Fruit fly (Drosophila melanogaster): ENCODE results near the gene syd.
A peak's percentile ranks its signal among the peaks of the same experiment; 100 is the strongest.

The syd gene

dm6 chr3L:7935933-7936494 lies at the start of gene syd, which contains the start of gene Srp9:
Gene syd, minus strand, starts transcription at chr3L:7936120.
Gene Srp9, plus strand, starts transcription at chr3L:7936373.
- TF ChIP-seq CG8478 (optimal IDR thresholded peaks at IDR 0.05) (no peak), CTCF (optimal IDR thresholded peaks at IDR 0.05) (no peak)

dm6 chr3L:7984623-7985237 lies 48.8 kb upstream of the syd start:
- TF ChIP-seq CG8478 (optimal IDR thresholded peaks at IDR 0.05) (no peak), CTCF (optimal IDR thresholded peaks at IDR 0.05) (no peak)

- TF ChIP-seq CTCF (optimal IDR thresholded peaks at IDR 0.05) = no peak
- no peak for TF ChIP-seq CG8478 (optimal IDR thresholded peaks at IDR 0.05)
Observed at dm6 chr3L:7983602-7984223, 47.8 kb upstream of the syd start.

DNA sequence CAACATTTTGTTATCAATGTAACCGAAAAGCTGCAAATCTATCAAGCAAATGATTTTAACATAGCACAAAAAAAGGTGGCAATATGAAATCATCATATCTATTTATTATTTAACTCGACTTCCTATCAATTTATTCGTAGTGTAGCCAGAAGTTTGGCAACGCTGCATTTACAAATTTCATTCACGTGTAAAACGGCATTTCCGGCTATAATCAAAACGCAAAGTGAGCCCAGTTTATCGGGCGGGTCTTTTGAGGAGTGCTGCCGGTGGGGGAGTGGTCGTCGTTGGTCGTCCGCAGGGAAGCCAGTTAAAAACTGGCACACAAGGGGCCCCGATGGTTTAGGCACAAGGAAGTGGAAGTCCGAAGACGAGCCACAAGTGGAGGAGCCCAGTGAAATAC lies 46.0 kb upstream of the syd start:
- no peak for TF ChIP-seq CG8478 (optimal IDR thresholded peaks at IDR 0.05)
- no peak for TF ChIP-seq CTCF (optimal IDR thresholded peaks at IDR 0.05)

DNA sequence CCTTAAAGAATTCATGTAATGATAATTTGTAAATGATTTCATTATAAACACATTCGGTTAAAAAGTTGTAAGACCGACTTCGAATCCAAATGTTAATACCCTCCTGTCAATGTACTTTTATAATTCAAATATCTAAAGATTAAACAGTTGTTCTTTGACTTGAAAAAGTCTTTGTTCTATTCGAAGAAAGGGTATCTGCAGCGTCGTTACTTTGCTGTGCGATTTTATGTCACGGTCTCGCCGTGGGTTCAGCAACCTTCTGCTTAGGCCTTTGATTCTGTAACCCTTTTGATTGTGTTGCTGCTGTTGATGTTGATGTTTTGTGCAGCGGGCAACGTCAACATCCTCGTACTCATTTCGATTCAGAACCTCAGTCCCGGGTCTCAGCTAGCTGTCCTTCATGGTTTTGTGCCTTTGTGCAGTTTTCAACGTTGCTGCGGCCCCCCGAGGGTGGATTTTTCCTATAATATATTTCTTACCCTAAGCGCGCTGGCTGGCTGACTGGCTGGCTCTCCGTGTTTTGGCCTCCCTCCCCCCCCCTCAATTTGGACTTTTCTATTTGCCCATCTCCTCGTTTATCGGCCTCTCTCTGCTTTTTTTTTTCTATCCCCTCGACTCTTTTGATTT lies 45.4 kb upstream of the syd start:
- TF ChIP-seq CTCF (optimal IDR thresholded peaks at IDR 0.05) = no peak
- TF ChIP-seq CG8478 (optimal IDR thresholded peaks at IDR 0.05) = no peak

DNA sequence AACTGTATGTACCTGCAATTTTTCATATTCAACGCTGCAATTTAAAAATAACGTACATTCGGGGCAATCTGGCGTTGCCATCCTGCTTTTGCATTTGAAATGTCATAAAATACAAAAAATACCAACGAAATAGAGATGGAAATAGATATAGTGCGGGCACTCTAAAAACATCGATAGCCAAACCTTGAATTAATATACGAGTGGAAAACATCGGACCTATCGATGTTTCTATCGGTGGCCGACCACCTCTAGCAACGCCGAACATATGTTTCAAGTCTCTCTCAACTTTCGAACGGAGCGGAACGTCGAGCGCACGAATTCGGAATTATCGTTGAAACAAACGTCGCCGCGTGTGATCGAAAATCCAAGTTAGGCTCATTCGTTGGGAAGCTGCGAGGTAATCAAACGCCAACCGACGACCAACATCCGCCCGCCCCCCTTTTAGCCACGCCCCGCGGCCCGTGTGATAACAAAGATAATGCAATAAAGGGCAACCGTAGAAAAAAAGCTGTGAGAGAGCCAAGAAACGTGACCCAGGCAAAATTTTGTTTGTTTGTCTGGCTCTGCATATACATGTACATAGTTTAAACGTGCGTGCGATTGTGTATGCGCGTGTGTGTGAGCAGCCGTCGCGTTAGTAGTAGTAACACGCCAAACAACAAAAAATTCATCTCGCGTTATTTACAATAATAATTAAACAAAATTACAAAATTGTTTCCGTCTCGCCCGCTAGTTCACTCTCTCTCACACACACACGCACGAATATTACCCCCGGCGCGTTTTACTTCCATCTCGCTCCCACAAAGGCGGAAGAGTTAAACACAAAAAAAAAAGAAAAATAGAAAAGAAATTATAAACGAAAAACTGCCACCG lies 43.1 kb upstream of the syd start, which contains the start of gene nmo:
nmo (plus strand) TSS at position 270 of the 873 bp plus-strand sequence.
- no peak for TF ChIP-seq CG8478 (optimal IDR thresholded peaks at IDR 0.05)
- peak; percentile 31 to 61 for TF ChIP-seq CTCF (optimal IDR thresholded peaks at IDR 0.05)

- TF ChIP-seq CG8478 (optimal IDR thresholded peaks at IDR 0.05) = no peak
- no peak for TF ChIP-seq CTCF (optimal IDR thresholded peaks at IDR 0.05)
Observed at dm6 chr3L:7978550-7978776, 42.5 kb upstream of the syd start, which contains the start of gene Pop4. Gene Pop4, minus strand, starts transcription at chr3L:7978650.

DNA sequence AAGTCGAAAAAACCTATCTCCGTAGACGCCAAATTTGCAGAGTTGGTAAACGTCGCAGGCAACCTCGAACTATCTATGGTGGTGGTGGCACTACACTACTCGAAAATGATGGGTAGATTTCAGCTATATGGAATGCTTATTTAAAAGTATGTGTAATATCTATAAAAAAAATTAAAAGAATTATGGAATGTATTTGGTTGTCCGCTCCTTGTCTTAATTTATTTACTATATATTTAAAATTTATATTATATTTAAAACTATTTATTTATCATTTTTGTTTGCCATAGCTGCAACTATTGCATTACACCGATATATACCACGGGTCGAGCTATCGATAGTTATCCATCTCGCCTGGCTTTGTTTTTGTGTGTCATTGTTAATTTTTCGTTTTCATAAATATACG lies 40.2 kb upstream of the syd start, which contains the start of the genes HP4 and CG8209:
HP4 (minus strand) TSS at position 74 of the 403 bp plus-strand sequence.
CG8209 (plus strand) TSS at position 326 of the 403 bp plus-strand sequence.
- no peak for TF ChIP-seq CTCF (optimal IDR thresholded peaks at IDR 0.05)

- TF ChIP-seq CTCF (optimal IDR thresholded peaks at IDR 0.05) (no peak), CG8478 (optimal IDR thresholded peaks at IDR 0.05) (no peak)
Observed at dm6 chr3L:7974671-7975281, 38.9 kb upstream of the syd start, which contains the start of gene CG8042. Gene CG8042, minus strand, starts transcription at chr3L:7974991.

- TF ChIP-seq CTCF (optimal IDR thresholded peaks at IDR 0.05) (no peak), CG8478 (optimal IDR thresholded peaks at IDR 0.05) (no peak)
Observed at dm6 chr3L:7970442-7970841, 34.5 kb upstream of the syd start, which contains the start of gene RNaseX25. Gene RNaseX25, plus strand, starts transcription at chr3L:7970588.

DNA sequence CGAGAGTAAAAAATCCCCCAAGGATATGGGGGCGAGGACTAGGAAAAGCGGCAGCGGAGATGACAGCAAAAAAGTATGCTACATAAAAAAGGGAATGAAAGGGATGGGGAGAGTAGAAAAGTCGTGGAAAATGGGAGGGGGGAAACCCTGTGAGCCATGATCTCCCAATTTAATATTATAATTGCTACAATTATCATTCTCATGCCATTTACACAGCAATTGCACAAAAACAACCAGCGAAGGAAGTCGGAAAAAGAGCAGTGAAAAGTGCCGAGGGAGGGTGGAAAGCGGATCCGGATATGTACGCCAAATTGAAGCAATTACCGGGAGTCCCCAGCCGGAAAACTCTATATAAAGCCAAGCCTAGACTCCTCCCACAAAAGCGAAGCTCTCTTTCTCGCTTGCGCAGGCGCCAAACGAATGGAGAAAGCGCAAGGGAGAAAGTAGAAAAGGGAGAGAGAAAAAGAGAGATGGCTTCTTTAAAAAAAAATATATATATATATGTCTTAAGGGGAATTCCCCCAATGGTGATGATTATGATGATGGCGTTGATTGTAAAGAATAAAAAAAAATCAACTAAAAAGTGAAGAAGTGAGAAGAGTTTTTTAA lies 32.6 kb upstream of the syd start:
- TF ChIP-seq CTCF (optimal IDR thresholded peaks at IDR 0.05) = no peak
- TF ChIP-seq CG8478 (optimal IDR thresholded peaks at IDR 0.05) = no peak

DNA sequence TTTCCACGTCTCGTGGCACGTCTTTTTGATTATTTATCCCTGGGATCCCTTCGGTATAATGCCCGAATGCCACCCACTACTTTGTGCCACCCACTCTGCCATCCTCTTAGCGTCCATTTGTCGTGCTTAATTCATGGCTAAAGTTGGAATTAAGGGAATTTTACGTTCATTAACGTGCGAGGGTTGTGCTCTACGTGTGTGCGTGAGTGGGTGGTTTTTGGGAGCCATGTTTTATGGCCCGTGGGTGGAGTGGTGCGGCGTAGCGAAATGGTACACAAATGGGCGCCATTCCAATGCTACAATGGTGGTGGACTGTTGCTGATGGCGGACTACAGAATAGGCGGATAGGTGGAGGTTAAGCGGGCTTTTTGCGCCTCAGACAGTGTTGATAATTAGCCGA lies 31.3 kb upstream of the syd start:
- TF ChIP-seq CG8478 (optimal IDR thresholded peaks at IDR 0.05) = no peak
- no peak for TF ChIP-seq CTCF (optimal IDR thresholded peaks at IDR 0.05)

- no peak for TF ChIP-seq CG8478 (optimal IDR thresholded peaks at IDR 0.05)
- no peak for TF ChIP-seq CTCF (optimal IDR thresholded peaks at IDR 0.05)
Observed at dm6 chr3L:7963549-7963948, 27.6 kb upstream of the syd start.

dm6 chr3L:7963022-7963421 lies 27.1 kb upstream of the syd start:
- no peak for TF ChIP-seq CG8478 (optimal IDR thresholded peaks at IDR 0.05)
- no peak for TF ChIP-seq CTCF (optimal IDR thresholded peaks at IDR 0.05)
